Worm (Caenorhabditis elegans) whole organism, late embryonic: ENCODE data around the gene nprl-2.
A peak's percentile ranks its signal among the peaks of the same experiment; 100 is the strongest.
"Not testable (repeated sequence)": the region's sequence is repeated elsewhere in the genome, so short reads cannot be mapped to it uniquely, and the experiment has no call there.

ENCODE experiments used
- C08G9.2 ChIP-seq: sonication (generic microtip); optimal IDR thresholded peaks from 2 replicates; lab custom pipeline; 2016; ENCODE audit warnings: mild to moderate bottlenecking, missing genetic modification characterization, moderate library complexity, missing compliant biosample characterization
- C38D4.7 ChIP-seq: fragments of 200-800 bp; sonication (Bioruptor generic); optimal IDR thresholded peaks from 2 replicates; lab custom pipeline; 2018; ENCODE audit warnings: mild to moderate bottlenecking, missing genetic modification characterization, moderate library complexity, missing compliant biosample characterization
- K02D7.2 ChIP-seq: sonication (generic microtip); optimal IDR thresholded peaks from 2 replicates; lab custom pipeline; 2017; ENCODE audit warnings: mild to moderate bottlenecking, missing genetic modification characterization, missing compliant biosample characterization
- K09A11.1 ChIP-seq: sonication (generic microtip); optimal IDR thresholded peaks from 2 replicates; lab custom pipeline; 2017; ENCODE audit warnings: antibody characterized with exemption, mild to moderate bottlenecking, missing genetic modification characterization, missing compliant biosample characterization; ENCODE audit not compliant: insufficient read depth
- T23F11.4 ChIP-seq: fragments of 200-800 bp; sonication (Bioruptor generic); optimal IDR thresholded peaks from 2 replicates; lab custom pipeline; 2018; ENCODE audit warnings: mild to moderate bottlenecking, missing genetic modification characterization, missing compliant biosample characterization
- Y22D7AL.16 ChIP-seq: sonication (generic microtip); optimal IDR thresholded peaks from 2 replicates; lab custom pipeline; 2016; ENCODE audit warnings: missing genetic modification characterization, missing compliant biosample characterization
- ahr-1 ChIP-seq: sonication (generic microtip); optimal IDR thresholded peaks from 2 replicates; lab custom pipeline; 2016; ENCODE audit warnings: missing genetic modification characterization, missing compliant biosample characterization
- ceh-14 ChIP-seq: sonication (generic microtip); optimal IDR thresholded peaks from 2 replicates; lab custom pipeline; 2016; ENCODE audit warnings: missing genotype, missing genetic modification characterization, missing compliant biosample characterization
- ceh-18 ChIP-seq: sonication (generic microtip); optimal IDR thresholded peaks from 2 replicates; lab custom pipeline; 2016; ENCODE audit warnings: missing genetic modification characterization, missing compliant biosample characterization
- ceh-2 ChIP-seq: sonication (generic microtip); optimal IDR thresholded peaks from 2 replicates; lab custom pipeline; 2016; ENCODE audit warnings: missing genotype, missing genetic modification characterization, missing compliant biosample characterization
- ceh-22 ChIP-seq: sonication (generic microtip); optimal IDR thresholded peaks from 2 replicates; lab custom pipeline; 2017; ENCODE audit warnings: missing biosample characterization, missing genetic modification characterization
- ceh-24 ChIP-seq: sonication (generic microtip); optimal IDR thresholded peaks from 2 replicates; lab custom pipeline; 2016; ENCODE audit warnings: mild to moderate bottlenecking, missing genetic modification characterization, missing compliant biosample characterization
- ceh-30 ChIP-seq: fragments of 150-350 bp; optimal IDR thresholded peaks from 2 replicates; lab custom pipeline; 2014; ENCODE audit warnings: missing biosample characterization, missing genetic modification characterization
- ceh-31 ChIP-seq: sonication (generic microtip); optimal IDR thresholded peaks from 2 replicates; lab custom pipeline; 2016; ENCODE audit warnings: missing genetic modification characterization, missing compliant biosample characterization
- ceh-34 ChIP-seq: sonication (generic microtip); optimal IDR thresholded peaks from 2 replicates; lab custom pipeline; 2016; ENCODE audit warnings: mild to moderate bottlenecking, missing genetic modification characterization, missing compliant biosample characterization
- ceh-48 ChIP-seq: sonication (generic microtip); optimal IDR thresholded peaks from 2 replicates; lab custom pipeline; 2016; ENCODE audit warnings: missing genetic modification characterization, inconsistent platforms, missing compliant biosample characterization
- ceh-6 ChIP-seq: fragments of 200-800 bp; sonication (Bioruptor generic); optimal IDR thresholded peaks from 2 replicates; lab custom pipeline; 2018; ENCODE audit warnings: mild to moderate bottlenecking, missing genetic modification characterization, missing compliant biosample characterization
- che-1 ChIP-seq: sonication (generic microtip); optimal IDR thresholded peaks from 2 replicates; lab custom pipeline; 2016; ENCODE audit warnings: mild to moderate bottlenecking, missing genetic modification characterization, missing compliant biosample characterization
- dmd-4 ChIP-seq: sonication (generic microtip); optimal IDR thresholded peaks from 2 replicates; lab custom pipeline; 2016; ENCODE audit warnings: borderline replicate concordance, missing genetic modification characterization, missing compliant biosample characterization
- dve-1 ChIP-seq: sonication (generic microtip); optimal IDR thresholded peaks from 2 replicates; lab custom pipeline; 2017; ENCODE audit warnings: antibody characterized with exemption, mild to moderate bottlenecking, missing genetic modification characterization, missing compliant biosample characterization
- fkh-10 ChIP-seq: fragments of 150-350 bp; optimal IDR thresholded peaks from 2 replicates; lab custom pipeline; 2014; ENCODE audit warnings: missing biosample characterization, missing genetic modification reagents, missing genetic modification characterization
- gmeb-2 ChIP-seq: sonication (generic microtip); optimal IDR thresholded peaks from 2 replicates; lab custom pipeline; 2016; ENCODE audit warnings: missing genetic modification characterization, inconsistent platforms, missing compliant biosample characterization
- hlh-13 ChIP-seq: fragments of 200-800 bp; sonication (Bioruptor generic); optimal IDR thresholded peaks from 2 replicates; lab custom pipeline; 2018; ENCODE audit warnings: mild to moderate bottlenecking, missing genetic modification characterization, missing compliant biosample characterization
- hlh-15 ChIP-seq: sonication (generic microtip); optimal IDR thresholded peaks from 2 replicates; lab custom pipeline; 2016; ENCODE audit warnings: missing genetic modification characterization, missing compliant biosample characterization
- nfya-1 ChIP-seq: sonication (generic microtip); optimal IDR thresholded peaks from 2 replicates; lab custom pipeline; 2017; ENCODE audit warnings: missing genetic modification characterization, mild to moderate bottlenecking, missing compliant biosample characterization, antibody characterized with exemption, moderate library complexity
- nhr-11 ChIP-seq: fragments of 150-350 bp; optimal IDR thresholded peaks from 2 replicates; lab custom pipeline; 2014; ENCODE audit warnings: missing biosample characterization, missing genetic modification characterization
- npax-4 ChIP-seq: sonication (generic microtip); optimal IDR thresholded peaks from 2 replicates; lab custom pipeline; 2016; ENCODE audit warnings: missing genetic modification characterization, missing compliant biosample characterization
- odd-2 ChIP-seq: sonication (generic microtip); optimal IDR thresholded peaks from 2 replicates; lab custom pipeline; 2017; ENCODE audit warnings: antibody characterized with exemption, mild to moderate bottlenecking, missing genetic modification characterization, missing compliant biosample characterization
- pat-9 ChIP-seq: fragments of 200-800 bp; sonication (Bioruptor generic); optimal IDR thresholded peaks from 2 replicates; lab custom pipeline; 2018; ENCODE audit warnings: mild to moderate bottlenecking, missing genetic modification characterization, moderate library complexity, missing compliant biosample characterization
- pha-4 ChIP-seq: fragments of 150-350 bp; optimal IDR thresholded peaks from 2 replicates; lab custom pipeline; 2018; ENCODE audit warnings: missing biosample characterization, missing genetic modification reagents, missing genetic modification characterization
- pqm-1 ChIP-seq: sonication (generic microtip); optimal IDR thresholded peaks from 2 replicates; lab custom pipeline; 2016; ENCODE audit warnings: missing genetic modification characterization, missing compliant biosample characterization
- ref-2 ChIP-seq: sonication (generic microtip); optimal IDR thresholded peaks from 2 replicates; lab custom pipeline; 2016; ENCODE audit warnings: missing genetic modification characterization, missing compliant biosample characterization
- rnt-1 ChIP-seq: sonication (generic microtip); optimal IDR thresholded peaks from 2 replicates; lab custom pipeline; 2016; ENCODE audit warnings: missing genetic modification characterization, missing compliant biosample characterization
- sdc-2 ChIP-seq: sonication (generic microtip); optimal IDR thresholded peaks from 2 replicates; lab custom pipeline; 2016; ENCODE audit warnings: missing genotype, missing genetic modification characterization, missing compliant biosample characterization
- sox-4 ChIP-seq: sonication (generic microtip); optimal IDR thresholded peaks from 2 replicates; lab custom pipeline; 2017; ENCODE audit warnings: mild to moderate bottlenecking, missing genetic modification characterization, inconsistent platforms, missing compliant biosample characterization
- syd-9 ChIP-seq: sonication (generic microtip); optimal IDR thresholded peaks from 2 replicates; lab custom pipeline; 2016; ENCODE audit warnings: mild to moderate bottlenecking, missing genetic modification characterization, moderate library complexity, missing compliant biosample characterization
- tbx-2 ChIP-seq: sonication (generic microtip); optimal IDR thresholded peaks from 2 replicates; lab custom pipeline; 2016; ENCODE audit warnings: missing genetic modification characterization, missing compliant biosample characterization
- tbx-7 ChIP-seq: sonication (generic microtip); optimal IDR thresholded peaks from 2 replicates; lab custom pipeline; 2016; ENCODE audit warnings: missing genotype, missing genetic modification characterization, missing compliant biosample characterization
- ttx-3 ChIP-seq: sonication (generic microtip); optimal IDR thresholded peaks from 2 replicates; lab custom pipeline; 2016; ENCODE audit warnings: missing genetic modification reagents, missing genetic modification characterization, missing compliant biosample characterization
- unc-3 ChIP-seq, 2 experiments: fragments of 200-800 bp in 1 of 2; sonication (Bioruptor generic) in 1 of 2; sonication (generic microtip) in 1 of 2; conservative IDR thresholded peaks in 1 of 2; optimal IDR thresholded peaks in 1 of 2; 2 replicates each; pipeline versions ENCODE4 v1.3.6 to Lab custom; 2016 to 2022; ENCODE audit warnings: missing compliant biosample characterization in 2 of 2, missing genetic modification characterization in 2 of 2, missing genetic modification reagents in 1 of 2
- unc-42 ChIP-seq: sonication (generic microtip); optimal IDR thresholded peaks from 2 replicates; lab custom pipeline; 2016; ENCODE audit warnings: missing genotype, missing genetic modification characterization, missing compliant biosample characterization
- ztf-16 ChIP-seq: sonication (generic microtip); optimal IDR thresholded peaks from 2 replicates; lab custom pipeline; 2017; ENCODE audit warnings: missing genetic modification characterization, missing compliant biosample characterization

The nprl-2 gene

DNA sequence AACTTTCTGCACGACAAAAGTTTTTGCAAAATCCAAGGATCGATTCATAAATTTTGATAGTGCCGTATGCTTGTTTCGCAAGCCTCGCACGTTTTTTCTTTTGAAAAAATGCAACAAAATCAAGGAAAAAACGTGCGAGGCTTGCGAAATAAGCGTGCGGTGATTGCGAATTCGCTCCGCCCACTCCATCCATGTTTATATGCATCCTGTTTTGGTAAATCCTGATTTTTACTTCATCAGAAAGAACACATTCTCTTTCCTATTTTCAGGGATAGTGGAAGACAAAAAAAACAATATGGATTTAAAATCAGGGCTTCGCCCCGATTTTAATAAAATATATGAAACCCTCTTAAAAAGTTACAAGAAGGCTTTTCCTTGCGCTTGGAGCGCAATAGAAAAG, 7.2 kb downstream of the nprl-2 start, which contains the start of gene F32E10.9:
TSS of gene F32E10.9 (minus strand) at position 101 of the 400 bp plus-strand sequence.
- not testable (repeated sequence) for TF ChIP-seq ceh-48 (tag; lab: Kevin White, UChicago); ceh-6 (GFP tag; lab: Kevin White, UChicago); ceh-34 (tag; lab: Kevin White, UChicago)

DNA sequence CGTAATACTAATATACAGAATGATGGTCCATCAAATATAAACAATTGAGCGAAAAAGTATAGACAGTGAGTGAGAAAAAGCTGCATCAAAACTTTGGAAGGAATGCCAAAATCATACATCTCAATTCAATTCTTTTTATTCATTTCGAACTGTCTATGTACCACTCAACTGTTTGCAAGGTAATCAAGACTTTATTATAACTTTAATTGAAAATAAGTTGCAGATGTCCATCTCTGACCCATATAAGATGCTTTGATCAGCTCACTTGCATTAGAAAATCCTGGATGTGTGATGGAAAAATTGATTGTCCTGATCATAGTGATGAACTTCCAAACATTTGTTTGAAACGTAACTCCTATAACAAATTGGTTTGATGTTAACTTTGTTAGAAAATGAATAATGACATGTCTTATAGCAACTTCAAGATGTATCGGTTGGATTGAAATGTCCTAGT, 11.0 kb downstream of the nprl-2 start, which contains the start of gene F32E10.8:
TSS of gene F32E10.8 (plus strand) at position 51 of the 454 bp plus-strand sequence.
- TF ChIP-seq pat-9 (tag; lab: Kevin White, UChicago) (no peak), ceh-6 (GFP tag; lab: Kevin White, UChicago) (no peak), ceh-18 (tag; lab: Kevin White, UChicago) (no peak), Y22D7AL.16 (tag; lab: Kevin White, UChicago) (no peak), gmeb-2 (tag; lab: Kevin White, UChicago) (no peak), tbx-2 (tag; lab: Kevin White, UChicago) (no peak), ttx-3 (tag; lab: Kevin White, UChicago) (no peak), ceh-2 (tag; lab: Kevin White, UChicago) (no peak), ceh-24 (no peak), K09A11.1 (no peak), ceh-34 (tag; lab: Kevin White, UChicago) (no peak), unc-42 (tag; lab: Kevin White, UChicago) (no peak), K02D7.2 (tag; lab: Kevin White, UChicago) (no peak), ceh-22 (tag; lab: Kevin White, UChicago) (no peak), T23F11.4 (GFP tag; lab: Kevin White, UChicago) (no peak), rnt-1 (tag; lab: Kevin White, UChicago) (no peak)
- TF ChIP-seq, all 69 proteins: peak for 0

DNA sequence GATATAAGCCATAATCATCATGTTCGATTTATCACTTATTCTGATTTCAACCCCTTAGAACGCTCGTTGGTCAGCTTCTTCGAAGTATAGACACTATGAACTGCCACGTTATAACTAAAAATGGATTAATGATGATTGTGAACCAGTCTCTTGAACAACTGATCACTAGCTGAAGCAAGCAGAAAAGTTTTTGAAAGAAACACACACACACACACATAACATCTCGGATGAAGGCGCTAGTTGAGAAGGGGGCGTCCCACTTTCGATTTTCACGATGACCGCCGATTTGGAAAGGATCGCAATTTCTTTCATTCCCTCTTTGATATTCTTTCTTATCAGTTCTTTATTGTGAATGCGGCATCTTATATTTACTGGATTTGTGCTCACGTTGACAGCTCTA, 12.0 kb downstream of the nprl-2 start, which contains the start of gene clec-180:
TSS of gene clec-180 (plus strand) at position 301 of the 400 bp plus-strand sequence.
- no peak for TF ChIP-seq ref-2 (tag; lab: Kevin White, UChicago)
- TF ChIP-seq C38D4.7 (GFP tag; lab: Kevin White, UChicago): no peak
- TF ChIP-seq, all 69 proteins: peak for 0

DNA sequence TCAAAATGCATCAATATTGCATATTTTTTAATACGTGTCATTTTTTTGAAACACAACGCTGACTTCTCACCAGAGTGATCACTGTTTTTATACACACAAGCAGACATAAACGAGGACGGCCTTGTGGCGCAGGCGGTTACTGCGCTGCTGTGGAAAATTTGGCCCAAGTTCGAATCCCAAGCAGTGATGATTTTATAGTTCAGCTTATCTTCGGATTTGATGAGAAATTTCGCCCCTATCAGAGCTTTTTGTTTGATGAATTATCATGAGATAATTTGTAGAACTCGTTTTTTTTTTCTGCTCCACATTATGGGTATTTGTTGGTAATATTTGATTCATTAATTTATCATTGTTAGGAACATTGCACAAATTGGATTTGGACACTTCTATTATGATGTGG, 17.3 kb downstream of the nprl-2 start:
- TF ChIP-seq unc-3 (GFP tag; conservative IDR thresholded peaks at IDR 0.05; lab: Robert Waterston, UW) (peak; percentile 95), unc-3 (tag; optimal IDR thresholded peaks at IDR 0.05; lab: Kevin White, UChicago) (peak; percentile 94), ceh-24 (peak; percentile 94), K02D7.2 (tag; lab: Kevin White, UChicago) (peak; percentile 96), syd-9 (peak; percentile 96), hlh-15 (tag; lab: Kevin White, UChicago) (peak; percentile 93), ceh-14 (tag; lab: Kevin White, UChicago) (peak; percentile 95), che-1 (tag; lab: Kevin White, UChicago) (peak; percentile 95), ceh-30 (tag; lab: Kevin White, UChicago) (peak; percentile 68), sdc-2 (tag; lab: Kevin White, UChicago) (peak; percentile 87), ceh-31 (tag; lab: Kevin White, UChicago) (peak; percentile 86), pat-9 (tag; lab: Kevin White, UChicago) (peak; percentile 97), odd-2 (peak; percentile 64), pqm-1 (tag; lab: Kevin White, UChicago) (peak; percentile 96), C38D4.7 (GFP tag; lab: Kevin White, UChicago) (peak; percentile 95), tbx-2 (tag; lab: Kevin White, UChicago) (peak; percentile 94), hlh-13 (GFP tag; lab: Kevin White, UChicago) (peak; percentile 96), ttx-3 (tag; lab: Kevin White, UChicago) (peak; percentile 92), ceh-22 (tag; lab: Kevin White, UChicago) (peak; percentile 40), dve-1 (tag; lab: Kevin White, UChicago) (peak; percentile 97), ztf-16 (tag; lab: Kevin White, UChicago) (peak; percentile 97), sox-4 (tag; lab: Kevin White, UChicago) (peak; percentile 96), ahr-1 (tag; lab: Kevin White, UChicago) (peak; percentile 91), fkh-10 (GFP tag; lab: Kevin White, UChicago) (peak; percentile 88), nfya-1 (peak; percentile 82), Y22D7AL.16 (tag; lab: Kevin White, UChicago) (peak; percentile 93), npax-4 (tag; lab: Kevin White, UChicago) (peak; percentile 94), gmeb-2 (tag; lab: Kevin White, UChicago) (peak; percentile 96), tbx-7 (tag; lab: Kevin White, UChicago) (peak; percentile 52), nhr-11 (tag; lab: Kevin White, UChicago) (no peak), unc-42 (tag; lab: Kevin White, UChicago) (peak; percentile 72), dmd-4 (tag; lab: Kevin White, UChicago) (peak; percentile 92), C08G9.2 (tag; lab: Kevin White, UChicago) (peak; percentile 92), pha-4 (tag; lab: Kevin White, UChicago) (no peak), ref-2 (tag; lab: Kevin White, UChicago) (peak; percentile 93)
